Fruit fly (Drosophila melanogaster) whole organism, embryonic: Measurements from ENCODE around the gene SkpC.

Experiments
- Antp ChIP-seq: fragments of 200-800 bp; sonication (Bioruptor generic); optimal IDR thresholded peaks from 3 replicates; lab custom pipeline; 2016; ENCODE audit warnings: missing biosample characterization, missing genetic modification characterization
- Atf-2 ChIP-seq: fragments of 200-800 bp; sonication (Bioruptor generic); optimal IDR thresholded peaks from 2 replicates; lab custom pipeline; 2016; ENCODE audit warnings: missing biosample characterization, missing genetic modification characterization
- BEAF-32 ChIP-seq: fragments of 200-800 bp; sonication (Bioruptor generic); optimal IDR thresholded peaks from 3 replicates; lab custom pipeline; 2017; ENCODE audit warnings: missing biosample characterization, missing genetic modification characterization, mild to moderate bottlenecking, moderate library complexity, missing genetic modification reagents
- CG10147 ChIP-seq: fragments of 200-800 bp; sonication (Bioruptor generic); optimal IDR thresholded peaks from 2 replicates; lab custom pipeline; 2019; ENCODE audit warnings: missing biosample characterization, mild to moderate bottlenecking, missing genetic modification characterization, moderate library complexity
- CG10431 ChIP-seq: fragments of 200-800 bp; sonication (Bioruptor generic); optimal IDR thresholded peaks from 3 replicates; lab custom pipeline; 2018; ENCODE audit warnings: missing biosample characterization, mild to moderate bottlenecking, missing genetic modification characterization
- CG10565 ChIP-seq: fragments of 200-800 bp; sonication (Bioruptor generic); optimal IDR thresholded peaks from 3 replicates; lab custom pipeline; 2016; ENCODE audit warnings: missing biosample characterization, mild to moderate bottlenecking, missing genetic modification characterization
- CG10979 ChIP-seq: fragments of 200-800 bp; sonication (Bioruptor generic); optimal IDR thresholded peaks from 2 replicates; lab custom pipeline; 2018; ENCODE audit warnings: missing biosample characterization, mild to moderate bottlenecking, missing genetic modification characterization, moderate library complexity
- CG11085 ChIP-seq: fragments of 200-800 bp; sonication (Bioruptor generic); IDR thresholded peaks from 2 replicates; pipeline ENCODE4 v1.3.6; 2022; ENCODE audit warnings: missing biosample characterization, missing genetic modification characterization
- CG11247 ChIP-seq: fragments of 200-800 bp; sonication (Bioruptor generic); IDR thresholded peaks from 2 replicates; pipeline ENCODE4 v1.3.6; 2022; ENCODE audit warnings: missing biosample characterization, missing genetic modification characterization
- CG12104 ChIP-seq: fragments of 200-800 bp; sonication (Bioruptor generic); optimal IDR thresholded peaks from 3 replicates; lab custom pipeline; 2016; ENCODE audit warnings: missing biosample characterization, missing genetic modification characterization
- CG14667 ChIP-seq: fragments of 200-800 bp; sonication (Bioruptor generic); IDR thresholded peaks from 2 replicates; pipeline ENCODE4 v1.3.6; 2022; ENCODE audit warnings: missing biosample characterization, missing genetic modification characterization
- CG1647 ChIP-seq: fragments of 200-800 bp; sonication (Bioruptor generic); optimal IDR thresholded peaks from 3 replicates; lab custom pipeline; 2016; ENCODE audit warnings: missing biosample characterization, missing genetic modification characterization
- CG18262 ChIP-seq: fragments of 200-800 bp; optimal IDR thresholded peaks from 3 replicates; lab custom pipeline; 2019; ENCODE audit warnings: missing biosample characterization, mild to moderate bottlenecking, missing genetic modification characterization, moderate library complexity
- CG18764 ChIP-seq: fragments of 200-800 bp; sonication (Bioruptor generic); optimal IDR thresholded peaks from 3 replicates; lab custom pipeline; 2016; ENCODE audit warnings: missing biosample characterization, missing genetic modification characterization
- CG30403 ChIP-seq: fragments of 200-800 bp; sonication (Bioruptor generic); optimal IDR thresholded peaks from 3 replicates; lab custom pipeline; 2016; ENCODE audit warnings: missing biosample characterization, missing genetic modification characterization
- CG31365 ChIP-seq: fragments of 200-800 bp; sonication (Bioruptor generic); optimal IDR thresholded peaks from 2 replicates; lab custom pipeline; 2018; ENCODE audit warnings: missing biosample characterization, mild to moderate bottlenecking, missing genetic modification characterization
- CG3163 ChIP-seq: fragments of 200-800 bp; sonication (Bioruptor generic); optimal IDR thresholded peaks from 3 replicates; lab custom pipeline; 2016; ENCODE audit warnings: missing biosample characterization, missing genetic modification characterization
- CG34376 ChIP-seq: fragments of 200-800 bp; sonication (Bioruptor generic); optimal IDR thresholded peaks from 2 replicates; lab custom pipeline; 2018; ENCODE audit warnings: missing biosample characterization, mild to moderate bottlenecking, missing genetic modification characterization
- CG3847 ChIP-seq: fragments of 200-800 bp; sonication (Bioruptor generic); IDR thresholded peaks from 2 replicates; pipeline ENCODE4 v1.3.6; 2022; ENCODE audit warnings: missing biosample characterization, missing genetic modification characterization
- CG4820 ChIP-seq: fragments of 200-800 bp; sonication (Bioruptor generic); optimal IDR thresholded peaks from 3 replicates; lab custom pipeline; 2016; ENCODE audit warnings: missing biosample characterization, missing genetic modification characterization
- CG5245 ChIP-seq: fragments of 200-800 bp; sonication (Bioruptor generic); optimal IDR thresholded peaks from 3 replicates; lab custom pipeline; 2016; ENCODE audit warnings: missing biosample characterization, missing genetic modification characterization
- CG6175 ChIP-seq: fragments of 200-800 bp; sonication (Bioruptor generic); IDR thresholded peaks from 3 replicates; pipeline ENCODE4 v1.3.6; 2022; ENCODE audit warnings: missing biosample characterization, missing genetic modification characterization
- CG7786 ChIP-seq: fragments of 200-800 bp; sonication (Bioruptor generic); optimal IDR thresholded peaks from 2 replicates; lab custom pipeline; 2016; ENCODE audit warnings: missing biosample characterization, missing genetic modification characterization
- CG9437 ChIP-seq: fragments of 200-800 bp; sonication (Bioruptor generic); optimal IDR thresholded peaks from 2 replicates; lab custom pipeline; 2018; ENCODE audit warnings: missing biosample characterization, mild to moderate bottlenecking, missing genetic modification characterization
- CG9609 ChIP-seq: fragments of 200-800 bp; sonication (Bioruptor generic); optimal IDR thresholded peaks from 3 replicates; lab custom pipeline; 2016; ENCODE audit warnings: missing biosample characterization, missing genetic modification characterization
- CG9727 ChIP-seq: fragments of 200-800 bp; sonication (Bioruptor generic); optimal IDR thresholded peaks from 3 replicates; lab custom pipeline; 2017; ENCODE audit warnings: missing biosample characterization, mild to moderate bottlenecking, missing genetic modification characterization
- CoRest ChIP-seq: fragments of 200-800 bp; sonication (Bioruptor generic); optimal IDR thresholded peaks from 3 replicates; lab custom pipeline; 2018; ENCODE audit warnings: missing biosample characterization, mild to moderate bottlenecking, missing genetic modification characterization, moderate library complexity
- Ets97D ChIP-seq: fragments of 200-800 bp; sonication (Bioruptor generic); optimal IDR thresholded peaks from 3 replicates; lab custom pipeline; 2016; ENCODE audit warnings: missing biosample characterization, missing genetic modification characterization
- Fer2 ChIP-seq: fragments of 200-800 bp; sonication (Bioruptor generic); optimal IDR thresholded peaks from 2 replicates; lab custom pipeline; 2018; ENCODE audit warnings: missing biosample characterization, mild to moderate bottlenecking, missing genetic modification characterization, moderate library complexity
- HLH4C ChIP-seq: fragments of 200-800 bp; sonication (Bioruptor generic); IDR thresholded peaks from 3 replicates; pipeline ENCODE4 v1.3.6; 2022; ENCODE audit warnings: missing biosample characterization, missing genetic modification characterization; ENCODE audit not compliant: partially characterized antibody
- Hr51 ChIP-seq, 2 experiments: fragments of 200-800 bp; sonication (Bioruptor generic); optimal IDR thresholded peaks; 2 replicates in 1 of 2; 3 replicates in 1 of 2; lab custom pipeline; 2016 to 2018; ENCODE audit warnings: missing biosample characterization in 2 of 2, missing genetic modification characterization in 2 of 2, mild to moderate bottlenecking in 1 of 2, moderate library complexity in 1 of 2
- Jarid2 ChIP-seq: fragments of 200-800 bp; sonication (Bioruptor generic); optimal IDR thresholded peaks from 3 replicates; lab custom pipeline; 2017; ENCODE audit warnings: mild to moderate bottlenecking, missing biosample characterization, missing genetic modification reagents, missing genetic modification characterization
- Scr ChIP-seq: fragments of 200-800 bp; sonication (Bioruptor generic); IDR thresholded peaks from 2 replicates; pipeline ENCODE4 v1.3.6; 2022; ENCODE audit warnings: missing biosample characterization, missing genetic modification characterization; ENCODE audit not compliant: partially characterized antibody
- YL-1 ChIP-seq: fragments of 200-800 bp; sonication (Bioruptor generic); optimal IDR thresholded peaks from 3 replicates; lab custom pipeline; 2017; ENCODE audit warnings: missing biosample characterization, mild to moderate bottlenecking, missing genetic modification characterization
- chif ChIP-seq, 2 experiments: fragments of 200-800 bp; sonication (Bioruptor generic); optimal IDR thresholded peaks; 3 replicates each; lab custom pipeline; 2016; ENCODE audit warnings: missing biosample characterization in 2 of 2, missing genetic modification characterization in 2 of 2
- chinmo ChIP-seq: fragments of 200-800 bp; sonication (Bioruptor generic); IDR thresholded peaks from 4 replicates; pipeline ENCODE4 v1.3.6; 2022; ENCODE audit warnings: missing biosample characterization, missing genetic modification characterization; ENCODE audit not compliant: partially characterized antibody
- dpn ChIP-seq, 2 experiments: fragments of 200-800 bp; sonication (Bioruptor generic); optimal IDR thresholded peaks; 3 replicates each; lab custom pipeline; 2016; ENCODE audit warnings: missing biosample characterization in 2 of 2, missing genetic modification characterization in 2 of 2
- fd64A ChIP-seq: fragments of 200-800 bp; sonication (Bioruptor generic); optimal IDR thresholded peaks from 3 replicates; lab custom pipeline; 2018; ENCODE audit warnings: missing biosample characterization, mild to moderate bottlenecking, missing genetic modification characterization
- h ChIP-seq: fragments of >200 bp; optimal IDR thresholded peaks from 2 replicates; lab custom pipeline; 2017
- klu ChIP-seq: fragments of 200-800 bp; sonication (Bioruptor generic); IDR thresholded peaks from 2 replicates; pipeline ENCODE4 v1.3.6; 2022; ENCODE audit warnings: missing biosample characterization, missing genetic modification characterization
- otp ChIP-seq: fragments of 200-800 bp; sonication (Bioruptor generic); IDR thresholded peaks from 3 replicates; pipeline ENCODE4, ENCODE4 v1.3.6; 2022; ENCODE audit warnings: missing biosample characterization, missing genetic modification characterization
- repo ChIP-seq: fragments of 200-800 bp; sonication (Bioruptor generic); optimal IDR thresholded peaks from 2 replicates; lab custom pipeline; 2016; ENCODE audit warnings: missing biosample characterization, missing genetic modification characterization
- sens ChIP-seq: fragments of 200-800 bp; sonication (Bioruptor generic); peaks from one replicate; lab custom pipeline; 2016; ENCODE audit warnings: missing biosample characterization, missing genetic modification characterization
- sens-2 ChIP-seq: fragments of 200-800 bp; sonication (Bioruptor generic); IDR thresholded peaks from 2 replicates; pipeline ENCODE4 v1.3.6; 2022; ENCODE audit warnings: missing biosample characterization, missing genetic modification characterization
- shn ChIP-seq: fragments of 200-800 bp; sonication (Bioruptor generic); optimal IDR thresholded peaks from 3 replicates; lab custom pipeline; 2016; ENCODE audit warnings: missing biosample characterization, missing genetic modification characterization
- ssp ChIP-seq: fragments of 200-800 bp; sonication (Bioruptor generic); IDR thresholded peaks from 2 replicates; pipeline ENCODE4 v1.3.6; 2022; ENCODE audit warnings: missing biosample characterization, missing genetic modification characterization
- tin ChIP-seq: fragments of 200-800 bp; sonication (Bioruptor generic); optimal IDR thresholded peaks from 3 replicates; lab custom pipeline; 2016; ENCODE audit warnings: missing biosample characterization, missing genetic modification characterization
- trem ChIP-seq: fragments of 200-800 bp; optimal IDR thresholded peaks from 3 replicates; lab custom pipeline; 2019; ENCODE audit warnings: missing biosample characterization, mild to moderate bottlenecking, missing genetic modification characterization, moderate library complexity
- trh ChIP-seq: fragments of 200-800 bp; sonication (Bioruptor generic); optimal IDR thresholded peaks from 2 replicates; lab custom pipeline; 2016; ENCODE audit warnings: missing biosample characterization, missing genetic modification characterization
- wor ChIP-seq: fragments of 200-800 bp; sonication (Bioruptor generic); IDR thresholded peaks from 2 replicates; pipeline ENCODE4 v1.3.6; 2022; ENCODE audit warnings: missing biosample characterization, missing genetic modification characterization
- zen2 ChIP-seq: fragments of 200-800 bp; sonication (Bioruptor generic); IDR thresholded peaks from 3 replicates; pipeline ENCODE4 v1.3.6; 2022; ENCODE audit warnings: missing biosample characterization, missing genetic modification characterization; ENCODE audit not compliant: partially characterized antibody

SkpC gene

dm6 chrX:19848342-19848793, 32.5 kb downstream of the SkpC start (continued):
- TF ChIP-seq dpn (GFP tag; optimal IDR thresholded peaks at IDR 0.05; lab: Kevin White, UChicago), result peak; percentile 75 to 76
- TF ChIP-seq YL-1 (GFP tag; lab: Kevin White, UChicago), result peak; percentile 10
- peak; percentile 94 for TF ChIP-seq sens (GFP tag; lab: Kevin White, UChicago)
- peak; percentile 37 for TF ChIP-seq CG5245 (GFP tag; lab: Kevin White, UChicago)
- peak; percentile 96 for TF ChIP-seq chinmo
- TF ChIP-seq CG10979 (tag; lab: Kevin White, UChicago), result peak; percentile 62
- peak; percentile 78 for TF ChIP-seq tin (GFP tag; lab: Kevin White, UChicago)
- TF ChIP-seq CG10431, result no peak
- peak; percentile 99 for TF ChIP-seq CG9437 (GFP tag; lab: Kevin White, UChicago)
- peak; percentile 57 for TF ChIP-seq repo (GFP tag; lab: Kevin White, UChicago)
- peak; percentile 72 for TF ChIP-seq zen2
- TF ChIP-seq Atf-2 (GFP tag; lab: Kevin White, UChicago), result peak; percentile 59
- peak; percentile 42; the same call in 1 of the 2 replicates for TF ChIP-seq Scr (GFP tag; lab: Robert Waterston, UW)
- peak; percentile 68 for TF ChIP-seq CG14667 (GFP tag; lab: Robert Waterston, UW)
- TF ChIP-seq Hr51 (GFP tag; optimal IDR thresholded peaks at IDR 0.05; lab: Kevin White, UChicago), result peak; percentile 54 to 65
- TF ChIP-seq CG18764, result peak; percentile 57
- TF ChIP-seq trem, result peak; percentile 100
- peak; percentile 27 for TF ChIP-seq CG34376 (GFP tag; lab: Kevin White, UChicago)
- no peak for TF ChIP-seq h
- TF ChIP-seq trh (GFP tag; lab: Kevin White, UChicago), result peak; percentile 56
- TF ChIP-seq BEAF-32 (GFP tag; lab: Kevin White, UChicago), result peak; percentile 33
- peak; percentile 82 for TF ChIP-seq CG3847 (GFP tag; lab: Robert Waterston, UW)
- TF ChIP-seq CG9609 (GFP tag; lab: Kevin White, UChicago), result peak; percentile 66
- TF ChIP-seq CG10147, result peak; percentile 35
- TF ChIP-seq CG12104 (GFP tag; lab: Kevin White, UChicago), result peak; percentile 44
- TF ChIP-seq CG18262 (tag; lab: Kevin White, UChicago), result peak; percentile 47
- TF ChIP-seq CG4820 (GFP tag; lab: Kevin White, UChicago), result peak; percentile 71
- TF ChIP-seq Fer2 (tag; lab: Kevin White, UChicago), result peak; percentile 9
- peak; percentile 55 for TF ChIP-seq Ets97D (GFP tag; lab: Kevin White, UChicago)
- peak; percentile 62 to 72 for TF ChIP-seq chif (GFP tag; optimal IDR thresholded peaks at IDR 0.05; lab: Kevin White, UChicago)
- no peak for TF ChIP-seq CG10565 (GFP tag; lab: Kevin White, UChicago)
- peak; percentile 52 for TF ChIP-seq CoRest (tag; lab: Kevin White, UChicago)
- peak; percentile 53 for TF ChIP-seq CG9727 (GFP tag; lab: Kevin White, UChicago)
- TF ChIP-seq shn (GFP tag; lab: Kevin White, UChicago), result peak; percentile 79
- TF ChIP-seq sens-2 (GFP tag; lab: Robert Waterston, UW), result 0 out of 2 replicates have a peak, but pooled peaks have one; percentile 49
- peak; percentile 49 for TF ChIP-seq CG3163 (GFP tag; lab: Kevin White, UChicago)
- peak; percentile 84 for TF ChIP-seq Antp (GFP tag; lab: Kevin White, UChicago)
- TF ChIP-seq ssp (GFP tag; lab: Robert Waterston, UW), result peak; percentile 48
- peak; percentile 54; the same call in 2 of the 3 replicates for TF ChIP-seq HLH4C
- TF ChIP-seq CG7786 (GFP tag; lab: Kevin White, UChicago), result peak; percentile 65
- TF ChIP-seq klu (GFP tag; lab: Robert Waterston, UW), result peak; percentile 39; the same call in 1 of the 2 replicates
- peak; percentile 60; the same call in 1 of the 2 replicates for TF ChIP-seq wor (GFP tag; lab: Robert Waterston, UW)
- no peak for TF ChIP-seq CG11085 (GFP tag; lab: Robert Waterston, UW)
- peak; percentile 64 for TF ChIP-seq CG11247
- peak; percentile 82 for TF ChIP-seq CG30403
- TF ChIP-seq CG31365 (tag; lab: Kevin White, UChicago), result no peak
- TF ChIP-seq otp (GFP tag; lab: Robert Waterston, UW), result peak; percentile 64; the same call in 2 of the 3 replicates
- peak; percentile 93 for TF ChIP-seq Jarid2
- TF ChIP-seq CG1647 (GFP tag; lab: Kevin White, UChicago), result peak; percentile 71
- TF ChIP-seq CG6175 (GFP tag; lab: Robert Waterston, UW), result peak; percentile 66
- peak; percentile 20 for TF ChIP-seq fd64A
